Worm (Caenorhabditis elegans) whole organism, mixed stage, embryonic: Measurements from ENCODE around the gene mfsd-13.2.

Experiments
- M03D4.4 ChIP-seq: sonication (generic microtip); optimal IDR thresholded peaks from 2 replicates; lab custom pipeline; 2017; ENCODE audit warnings: mild to moderate bottlenecking, missing genetic modification characterization, missing compliant biosample characterization
- bed-3 ChIP-seq: fragments of 200-800 bp; sonication (Bioruptor generic); optimal IDR thresholded peaks from 3 replicates; lab custom pipeline; 2018; ENCODE audit warnings: mild to moderate bottlenecking, missing genetic modification characterization, moderate library complexity, missing compliant biosample characterization
- blmp-1 ChIP-seq: fragments of 150-350 bp; optimal IDR thresholded peaks from 2 replicates; lab custom pipeline; 2014; ENCODE audit warnings: missing biosample characterization, missing genetic modification characterization
- ceh-39 ChIP-seq: fragments of 150-350 bp; optimal IDR thresholded peaks from 2 replicates; lab custom pipeline; 2014; ENCODE audit warnings: missing biosample characterization, missing genetic modification characterization
- ceh-43 ChIP-seq: fragments of 200-800 bp; sonication (Bioruptor generic); optimal IDR thresholded peaks from 2 replicates; lab custom pipeline; 2018; ENCODE audit warnings: mild to moderate bottlenecking, missing genetic modification characterization, moderate library complexity, missing compliant biosample characterization
- ceh-83 ChIP-seq: fragments of 200-800 bp; sonication (Bioruptor generic); optimal IDR thresholded peaks from 2 replicates; lab custom pipeline; 2018; ENCODE audit warnings: mild to moderate bottlenecking, missing genetic modification characterization, missing compliant biosample characterization
- ces-1 ChIP-seq: fragments of 150-350 bp; optimal IDR thresholded peaks from 2 replicates; lab custom pipeline; 2014; ENCODE audit warnings: missing biosample characterization, missing genetic modification reagents, missing genetic modification characterization
- cnd-1 ChIP-seq: fragments of 200-800 bp; sonication (Bioruptor generic); optimal IDR thresholded peaks from 2 replicates; lab custom pipeline; 2018; ENCODE audit warnings: mild to moderate bottlenecking, missing genetic modification characterization, missing compliant biosample characterization
- elt-1 ChIP-seq: sonication (generic microtip); optimal IDR thresholded peaks from 2 replicates; lab custom pipeline; 2017; ENCODE audit warnings: missing genetic modification characterization, mild to moderate bottlenecking, missing compliant biosample characterization, antibody characterized with exemption, moderate library complexity, borderline replicate concordance; ENCODE audit not compliant: insufficient read depth
- elt-3 ChIP-seq: fragments of 150-350 bp; optimal IDR thresholded peaks from 2 replicates; lab custom pipeline; 2014; ENCODE audit warnings: missing biosample characterization, missing genetic modification characterization
- flh-1 ChIP-seq: fragments of 200-800 bp; sonication (Bioruptor generic); optimal IDR thresholded peaks from 2 replicates; lab custom pipeline; 2018; ENCODE audit warnings: mild to moderate bottlenecking, missing genetic modification characterization, moderate library complexity, missing compliant biosample characterization
- ham-2 ChIP-seq: fragments of 200-800 bp; sonication (Bioruptor generic); optimal IDR thresholded peaks from 2 replicates; lab custom pipeline; 2018; ENCODE audit warnings: mild to moderate bottlenecking, missing genetic modification characterization, missing compliant biosample characterization
- hlh-1 ChIP-seq: fragments of 150-350 bp; optimal IDR thresholded peaks from 2 replicates; lab custom pipeline; 2014; ENCODE audit warnings: missing biosample characterization, missing genetic modification reagents, missing genetic modification characterization
- lin-13 ChIP-seq: fragments of 150-350 bp; optimal IDR thresholded peaks from 2 replicates; lab custom pipeline; 2014; ENCODE audit warnings: missing biosample characterization, missing genetic modification characterization
- lin-32 ChIP-seq: fragments of 200-800 bp; sonication (Bioruptor generic); optimal IDR thresholded peaks from 2 replicates; lab custom pipeline; 2018; ENCODE audit warnings: mild to moderate bottlenecking, missing genetic modification characterization, missing compliant biosample characterization
- lsy-2 ChIP-seq: fragments of 150-350 bp; optimal IDR thresholded peaks from 2 replicates; lab custom pipeline; 2014; ENCODE audit warnings: missing biosample characterization, missing genetic modification characterization
- mab-5 ChIP-seq: fragments of 150-350 bp; optimal IDR thresholded peaks from 2 replicates; lab custom pipeline; 2014; ENCODE audit warnings: missing biosample characterization, missing genetic modification characterization
- mep-1 ChIP-seq: fragments of 150-350 bp; optimal IDR thresholded peaks from 2 replicates; lab custom pipeline; 2017; ENCODE audit warnings: missing biosample characterization, missing genetic modification reagents, missing genetic modification characterization, inconsistent platforms
- mls-2 ChIP-seq: sonication (generic microtip); optimal IDR thresholded peaks from 2 replicates; lab custom pipeline; 2016; ENCODE audit warnings: mild to moderate bottlenecking, missing genetic modification characterization, moderate library complexity, missing compliant biosample characterization
- nhr-12 ChIP-seq: fragments of 150-350 bp; optimal IDR thresholded peaks from 2 replicates; lab custom pipeline; 2014; ENCODE audit warnings: missing biosample characterization, missing genetic modification characterization
- nhr-2 ChIP-seq: fragments of 150-350 bp; optimal IDR thresholded peaks from 2 replicates; lab custom pipeline; 2014; ENCODE audit warnings: missing biosample characterization, missing genetic modification characterization
- nhr-237 ChIP-seq: fragments of 150-350 bp; optimal IDR thresholded peaks from 2 replicates; lab custom pipeline; 2014; ENCODE audit warnings: missing biosample characterization, missing genetic modification characterization
- nhr-28 ChIP-seq: fragments of 150-350 bp; optimal IDR thresholded peaks from 2 replicates; lab custom pipeline; 2014; ENCODE audit warnings: missing biosample characterization, missing genetic modification characterization
- nhr-76 ChIP-seq: sonication (generic microtip); optimal IDR thresholded peaks from 2 replicates; lab custom pipeline; 2017; ENCODE audit warnings: missing biosample characterization, missing genetic modification characterization
- sem-2 ChIP-seq: fragments of 200-800 bp; sonication (Bioruptor generic); optimal IDR thresholded peaks from 2 replicates; lab custom pipeline; 2018; ENCODE audit warnings: mild to moderate bottlenecking, missing genetic modification characterization, missing compliant biosample characterization
- snpc-4 ChIP-seq: fragments of 150-350 bp; optimal IDR thresholded peaks from 2 replicates; lab custom pipeline; 2014; ENCODE audit warnings: missing biosample characterization, missing genetic modification characterization
- sptf-1 ChIP-seq: sonication (generic microtip); optimal IDR thresholded peaks from 2 replicates; lab custom pipeline; 2017; ENCODE audit warnings: mild to moderate bottlenecking, missing genetic modification characterization, moderate library complexity, missing compliant biosample characterization
- tbx-8 ChIP-seq: fragments of 200-800 bp; sonication (Bioruptor generic); optimal IDR thresholded peaks from 2 replicates; lab custom pipeline; 2018; ENCODE audit warnings: mild to moderate bottlenecking, missing genetic modification characterization, moderate library complexity, missing compliant biosample characterization
- unc-120 ChIP-seq: sonication (generic microtip); optimal IDR thresholded peaks from 2 replicates; lab custom pipeline; 2017; ENCODE audit warnings: missing genetic modification characterization, missing compliant biosample characterization; ENCODE audit not compliant: poor library complexity, severe bottlenecking
- unc-39 ChIP-seq: fragments of 150-350 bp; optimal IDR thresholded peaks from 2 replicates; lab custom pipeline; 2014; ENCODE audit warnings: missing biosample characterization, missing genetic modification characterization
- unc-62 ChIP-seq: fragments of 150-350 bp; optimal IDR thresholded peaks from 2 replicates; lab custom pipeline; 2014; ENCODE audit warnings: missing biosample characterization, missing genetic modification reagents, missing genetic modification characterization
- zip-8 ChIP-seq: fragments of 150-350 bp; optimal IDR thresholded peaks from 2 replicates; lab custom pipeline; 2014; ENCODE audit warnings: missing biosample characterization, missing genetic modification characterization
- ztf-11 ChIP-seq: fragments of 150-350 bp; optimal IDR thresholded peaks from 2 replicates; lab custom pipeline; 2014; ENCODE audit warnings: missing biosample characterization, missing genetic modification characterization

The mfsd-13.2 gene

DNA sequence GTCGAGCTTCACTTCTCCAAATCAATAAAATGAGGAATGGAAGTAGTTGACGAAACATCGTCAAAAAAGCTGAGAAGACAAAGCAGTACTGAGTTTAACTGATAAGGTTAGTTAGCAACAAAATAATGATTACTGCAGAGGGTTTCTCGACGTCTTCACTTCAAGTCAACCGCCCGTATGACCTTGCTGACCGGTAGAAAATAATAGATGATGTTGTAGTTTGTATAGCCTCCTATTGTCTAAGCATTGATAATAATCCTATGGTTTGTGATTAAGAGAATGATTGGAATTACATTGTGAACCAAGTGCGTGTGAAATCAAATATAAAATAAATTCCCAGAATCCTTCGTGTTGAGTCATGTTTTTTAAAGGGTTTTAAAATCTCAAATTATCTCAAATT, 33.7 kb upstream of the mfsd-13.2 start, which contains the start of gene E04F6.6:
Gene E04F6.6 (minus strand): TSS at position 258 of the 400 bp plus-strand sequence.
- TF ChIP-seq nhr-28, result no peak
- TF ChIP-seq ceh-43, result no peak
- no peak for TF ChIP-seq tbx-8 (GFP tag; lab: Kevin White, UChicago)
- TF ChIP-seq elt-1 (tag; lab: Kevin White, UChicago), result no peak
- no peak for TF ChIP-seq flh-1
- TF ChIP-seq blmp-1 (tag; lab: Kevin White, UChicago), result no peak
- TF ChIP-seq unc-62, result no peak
- TF ChIP-seq hlh-1 (tag; lab: Kevin White, UChicago), result no peak
- no peak for TF ChIP-seq lin-32 (GFP tag; lab: Kevin White, UChicago)

DNA sequence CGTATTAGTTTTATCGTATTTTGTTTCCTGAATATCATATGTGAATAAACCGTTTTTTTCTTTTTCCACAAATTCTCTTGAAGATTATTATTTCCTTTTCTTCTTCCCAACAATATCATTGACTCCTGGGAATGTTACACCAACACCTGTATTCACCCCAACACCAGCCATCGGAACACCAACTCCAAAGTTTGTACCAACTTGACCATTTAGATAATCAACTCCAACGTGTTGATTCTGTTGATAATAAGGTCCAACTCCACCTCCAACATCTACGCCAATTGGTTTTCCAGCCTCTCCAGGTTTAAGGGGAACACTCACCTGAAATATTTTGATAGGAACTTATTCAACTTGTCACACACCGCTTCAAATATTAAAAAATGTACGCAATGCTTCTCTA, 31.8 kb upstream of the mfsd-13.2 start:
- TF ChIP-seq elt-3 (tag; lab: Kevin White, UChicago), result no peak
- no peak for TF ChIP-seq mab-5 (tag; lab: Kevin White, UChicago)
- no peak for TF ChIP-seq ham-2
- no peak for TF ChIP-seq hlh-1 (tag; lab: Kevin White, UChicago)

DNA sequence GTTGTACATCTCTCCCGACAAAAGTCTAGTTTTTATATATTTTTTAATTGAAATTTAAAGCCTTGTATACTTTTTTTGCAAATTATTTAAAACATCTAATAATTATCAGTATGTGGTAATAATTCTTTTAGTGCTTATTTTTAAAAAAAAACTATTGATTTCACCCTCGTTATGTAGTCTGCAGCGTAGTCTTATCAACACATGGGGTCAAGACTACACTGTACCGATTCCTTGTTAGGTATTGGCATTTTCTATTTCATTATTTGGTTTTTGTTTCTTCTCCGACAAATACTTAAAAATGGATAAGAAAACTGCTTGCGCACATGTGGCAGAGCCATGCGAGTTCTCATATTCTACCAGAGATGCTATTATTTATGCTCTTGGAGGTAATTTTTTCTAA, 30.4 kb upstream of the mfsd-13.2 start, which contains the start of gene maoc-1:
Gene maoc-1 (plus strand): TSS at position 237 of the 400 bp plus-strand sequence.
- TF ChIP-seq nhr-237 (tag; lab: Kevin White, UChicago) (no peak), elt-1 (tag; lab: Kevin White, UChicago) (no peak), ceh-43 (no peak), lin-32 (GFP tag; lab: Kevin White, UChicago) (no peak), nhr-12 (tag; lab: Kevin White, UChicago) (no peak)
- TF ChIP-seq, all 35 proteins: peak for 0

DNA sequence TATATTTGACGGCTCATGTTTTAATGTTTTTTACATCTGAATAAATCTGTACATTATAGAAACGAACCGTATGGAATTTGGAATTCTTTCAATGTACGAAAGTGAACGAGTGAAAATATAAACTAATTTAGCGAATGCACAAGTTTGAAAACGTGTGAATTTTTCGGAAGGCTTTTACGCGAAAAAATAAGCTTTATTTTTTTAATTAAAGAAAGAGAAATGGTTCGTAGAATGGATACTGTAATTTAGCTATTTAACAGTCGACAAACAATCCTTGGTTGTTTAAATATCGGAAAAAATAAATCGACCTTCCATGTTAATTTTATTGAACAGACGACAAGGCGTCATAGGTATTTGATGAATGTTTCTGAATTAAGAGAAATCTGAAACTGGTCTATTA, 29.9 kb upstream of the mfsd-13.2 start, which contains the start of gene acdh-12:
Gene acdh-12 (minus strand): TSS at position 101 of the 400 bp plus-strand sequence.
- TF ChIP-seq elt-3 (tag; lab: Kevin White, UChicago), result no peak
- TF ChIP-seq blmp-1 (tag; lab: Kevin White, UChicago), result no peak
- TF ChIP-seq M03D4.4, result no peak
- no peak for TF ChIP-seq nhr-2
- no peak for TF ChIP-seq mls-2 (tag; lab: Kevin White, UChicago)
- no peak for TF ChIP-seq unc-120 (tag; lab: Kevin White, UChicago)

DNA sequence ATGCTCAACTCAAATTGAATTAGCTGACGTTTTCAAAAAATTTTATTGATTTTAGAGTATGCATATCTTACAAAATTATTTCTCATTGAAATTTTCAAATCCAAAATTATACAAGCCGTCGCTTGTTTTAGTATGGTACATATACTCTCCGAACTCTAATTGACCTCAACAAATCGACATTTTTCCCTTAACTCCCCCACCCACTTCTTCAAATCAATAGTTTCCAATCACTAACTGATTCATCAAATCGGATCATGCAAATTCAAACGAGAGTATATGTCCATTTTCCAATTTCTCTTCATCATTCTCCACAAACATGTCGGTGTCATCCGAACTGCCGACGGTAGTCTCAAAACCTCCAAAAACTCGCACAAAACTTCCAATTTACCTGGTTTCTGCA, 23.5 kb upstream of the mfsd-13.2 start, which contains the start of gene E04F6.4:
Gene E04F6.4 (plus strand): TSS at position 301 of the 400 bp plus-strand sequence.
- TF ChIP-seq snpc-4 (tag; lab: Kevin White, UChicago) (no peak), ceh-83 (no peak), tbx-8 (GFP tag; lab: Kevin White, UChicago) (no peak), hlh-1 (tag; lab: Kevin White, UChicago) (no peak), bed-3 (no peak), elt-1 (tag; lab: Kevin White, UChicago) (no peak), unc-62 (no peak), cnd-1 (tag; lab: Kevin White, UChicago) (no peak), ces-1 (GFP tag; lab: Kevin White, UChicago) (no peak), ztf-11 (tag; lab: Kevin White, UChicago) (no peak), mep-1 (no peak), blmp-1 (tag; lab: Kevin White, UChicago) (no peak), unc-120 (tag; lab: Kevin White, UChicago) (no peak), ceh-39 (tag; lab: Kevin White, UChicago) (no peak), sptf-1 (tag; lab: Kevin White, UChicago) (no peak), sem-2 (GFP tag; lab: Kevin White, UChicago) (no peak), nhr-76 (tag; lab: Kevin White, UChicago) (no peak)

DNA sequence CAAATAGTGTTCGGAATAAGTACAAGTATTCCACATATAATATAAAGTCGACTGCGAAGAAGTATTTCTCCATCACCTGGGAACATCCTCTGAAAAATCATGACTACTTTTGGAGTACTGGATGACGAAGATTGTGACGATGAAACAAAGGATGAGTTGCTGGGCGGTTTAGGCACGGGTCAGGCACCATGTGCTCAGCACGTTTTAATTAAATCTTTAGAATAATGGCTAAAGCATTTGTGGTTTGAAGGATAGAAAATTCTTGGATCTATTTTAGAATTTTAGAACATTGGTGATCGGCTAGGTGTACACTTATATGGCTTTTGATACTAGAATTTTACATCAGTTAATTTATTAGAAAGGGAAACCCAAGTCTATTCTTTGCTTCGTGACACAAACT, 21.5 kb upstream of the mfsd-13.2 start, which contains the start of gene C27H5.6:
Gene C27H5.6 (minus strand): TSS at position 101 of the 400 bp plus-strand sequence.
- TF ChIP-seq nhr-12 (tag; lab: Kevin White, UChicago) (no peak), mls-2 (tag; lab: Kevin White, UChicago) (no peak), unc-39 (tag; lab: Kevin White, UChicago) (no peak), elt-3 (tag; lab: Kevin White, UChicago) (no peak), nhr-28 (no peak), lsy-2 (tag; lab: Kevin White, UChicago) (no peak), zip-8 (no peak), blmp-1 (tag; lab: Kevin White, UChicago) (no peak), unc-120 (tag; lab: Kevin White, UChicago) (no peak), lin-13 (tag; lab: Kevin White, UChicago) (no peak), ceh-39 (tag; lab: Kevin White, UChicago) (no peak), ces-1 (GFP tag; lab: Kevin White, UChicago) (no peak), nhr-76 (tag; lab: Kevin White, UChicago) (no peak), tbx-8 (GFP tag; lab: Kevin White, UChicago) (no peak), nhr-237 (tag; lab: Kevin White, UChicago) (no peak), mab-5 (tag; lab: Kevin White, UChicago) (no peak)
